Fruit fly (Drosophila melanogaster): ENCODE data around the gene CG9801.

Gene CG9801

DNA sequence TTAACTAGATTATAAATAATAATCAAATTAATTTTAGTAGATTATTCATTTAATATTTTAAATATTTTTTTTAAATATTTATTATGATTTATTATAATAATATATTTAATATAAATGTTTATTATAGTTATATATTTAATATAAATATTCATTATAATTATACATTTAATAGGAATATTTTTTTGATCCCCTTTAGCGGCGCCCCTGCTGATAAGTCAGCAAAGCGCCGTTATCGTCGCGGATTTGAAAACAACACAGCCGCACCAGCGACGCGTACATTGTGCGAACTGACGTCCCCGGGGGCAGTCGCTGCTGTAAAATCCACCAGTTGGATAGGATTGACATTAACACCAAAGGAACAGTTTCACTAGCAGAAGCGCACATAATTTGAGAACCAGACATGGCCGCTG lies 34.7 kb downstream of the CG9801 start, which contains the start of gene CG8112 (continued):
- TF ChIP-seq trh (GFP tag; optimal IDR thresholded peaks at IDR 0.05) (no peak), Six4 (GFP tag; optimal IDR thresholded peaks at IDR 0.05) (no peak), CG1832 (GFP tag; optimal IDR thresholded peaks at IDR 0.05) (no peak), lab (GFP tag; optimal IDR thresholded peaks at IDR 0.05) (peak; percentile 65), ap (GFP tag; IDR thresholded peaks at IDR 0.05) (0 out of 2 replicates have a peak, but pooled peaks have one; percentile 13), CG10274 (GFP tag; optimal IDR thresholded peaks at IDR 0.05) (no peak), CG13296 (GFP tag; optimal IDR thresholded peaks at IDR 0.05) (peak; percentile 44), CG13424 (tag; optimal IDR thresholded peaks at IDR 0.05) (peak; percentile 47), CG17385 (GFP tag; optimal IDR thresholded peaks at IDR 0.05) (peak; percentile 21), Rfx (GFP tag; IDR thresholded peaks at IDR 0.05) (peak; percentile 30; the same call in 1 of the 2 replicates), Doc3 (GFP tag; IDR thresholded peaks at IDR 0.05; ENCODE audit: partially characterized antibody) (no peak), B-H1 (GFP tag; IDR thresholded peaks at IDR 0.05) (no peak), CTCF (GFP tag; optimal IDR thresholded peaks at IDR 0.05) (no peak), run (tag; optimal IDR thresholded peaks at IDR 0.05) (no peak), CG2120 (GFP tag; optimal IDR thresholded peaks at IDR 0.05) (peak; percentile 17), CG12744 (GFP tag; optimal IDR thresholded peaks at IDR 0.05) (no peak), seq (GFP tag; IDR thresholded peaks at IDR 0.05) (no peak), odd (GFP tag; optimal IDR thresholded peaks at IDR 0.05) (peak; percentile 45), E2f1 (GFP tag; IDR thresholded peaks at IDR 0.05) (no peak), kni (GFP tag; optimal IDR thresholded peaks at IDR 0.05) (no peak), sr (GFP tag; IDR thresholded peaks at IDR 0.05) (no peak), CG17186 (GFP tag; optimal IDR thresholded peaks at IDR 0.05) (no peak), fd96Cb (tag; optimal IDR thresholded peaks at IDR 0.05) (peak; percentile 13), CG2129 (GFP tag; IDR thresholded peaks at IDR 0.05; ENCODE audit: partially characterized antibody) (no peak), Adf1 (GFP tag; IDR thresholded peaks at IDR 0.05) (no peak), fru (optimal IDR thresholded peaks at IDR 0.05) (no peak), tgo (GFP tag; IDR thresholded peaks at IDR 0.05) (no peak), Blimp-1 (GFP tag; optimal IDR thresholded peaks at IDR 0.05) (no peak), CG11560 (tag; IDR thresholded peaks at IDR 0.05) (no peak), Ets65A (GFP tag) (no peak), CG14710 (tag; optimal IDR thresholded peaks at IDR 0.05) (peak; percentile 6), Hand (GFP tag; optimal IDR thresholded peaks at IDR 0.05) (peak; percentile 39), bsh (GFP tag; optimal IDR thresholded peaks at IDR 0.05) (no peak), zfh2 (GFP tag; optimal IDR thresholded peaks at IDR 0.05) (no peak), dan (GFP tag; IDR thresholded peaks at IDR 0.05) (no peak), CG11093 (GFP tag; IDR thresholded peaks at IDR 0.05) (no peak), luna (GFP tag; optimal IDR thresholded peaks at IDR 0.05) (no peak), Fer3 (tag; optimal IDR thresholded peaks at IDR 0.05) (peak; percentile 30), pzg (GFP tag; optimal IDR thresholded peaks at IDR 0.05) (no peak), Sox102F (GFP tag; optimal IDR thresholded peaks at IDR 0.05) (peak; percentile 33), Rx (GFP tag; IDR thresholded peaks at IDR 0.05) (no peak), Ssrp (tag; optimal IDR thresholded peaks at IDR 0.05) (peak; percentile 11), Spps (tag; optimal IDR thresholded peaks at IDR 0.05) (no peak), CG34376 (GFP tag; optimal IDR thresholded peaks at IDR 0.05) (no peak), CG12391 (tag; optimal IDR thresholded peaks at IDR 0.05) (peak; percentile 19), CG18599 (GFP tag; optimal IDR thresholded peaks at IDR 0.05) (peak; percentile 48), Kr (GFP tag; optimal IDR thresholded peaks at IDR 0.05) (no peak), CG3163 (GFP tag; optimal IDR thresholded peaks at IDR 0.05) (no peak), hkb (optimal IDR thresholded peaks at IDR 0.05) (no peak), hkb (GFP tag; IDR thresholded peaks at IDR 0.05) (no peak), sens (GFP tag) (peak; percentile 12), HLH3B (GFP tag; IDR thresholded peaks at IDR 0.05) (no peak), HHEX (GFP tag; optimal IDR thresholded peaks at IDR 0.05) (peak; percentile 6)
